Fruit fly (Drosophila melanogaster) whole organism, embryonic: Measurements from ENCODE around the gene CG33203.
A peak's percentile ranks its signal among the peaks of the same experiment; 100 is the strongest.

Source experiments
- CG10543 ChIP-seq: fragments of 200-800 bp; sonication (Bioruptor generic); optimal IDR thresholded peaks from 3 replicates; lab custom pipeline; 2017; ENCODE audit warnings: missing biosample characterization, mild to moderate bottlenecking, missing genetic modification characterization, moderate library complexity
- CG11247 ChIP-seq: fragments of 200-800 bp; sonication (Bioruptor generic); IDR thresholded peaks from 2 replicates; pipeline ENCODE4 v1.3.6; 2022; ENCODE audit warnings: missing biosample characterization, missing genetic modification characterization
- CG11695 ChIP-seq: fragments of 200-800 bp; sonication (Bioruptor generic); IDR thresholded peaks from 3 replicates; pipeline ENCODE4 v1.3.6; 2022; ENCODE audit warnings: missing biosample characterization, missing genetic modification characterization
- CG12236 ChIP-seq: fragments of 200-800 bp; sonication (Bioruptor generic); optimal IDR thresholded peaks from 2 replicates; lab custom pipeline; 2016; ENCODE audit warnings: missing biosample characterization, missing genetic modification characterization
- CG12769 ChIP-seq: fragments of 200-800 bp; sonication (Bioruptor generic); optimal IDR thresholded peaks from 2 replicates; lab custom pipeline; 2019; ENCODE audit warnings: missing biosample characterization, mild to moderate bottlenecking, missing genetic modification characterization, moderate library complexity
- CG13624 ChIP-seq: fragments of 200-800 bp; sonication (Bioruptor generic); optimal IDR thresholded peaks from 2 replicates; lab custom pipeline; 2016; ENCODE audit warnings: missing biosample characterization, missing genetic modification characterization
- CG14710 ChIP-seq: fragments of 200-800 bp; sonication (Bioruptor generic); optimal IDR thresholded peaks from 3 replicates; lab custom pipeline; 2019; ENCODE audit warnings: missing biosample characterization, mild to moderate bottlenecking, missing genetic modification characterization, moderate library complexity
- CG16813 ChIP-seq: fragments of 200-800 bp; sonication (Bioruptor generic); IDR thresholded peaks from 3 replicates; pipeline ENCODE4 v1.3.6; 2022; ENCODE audit warnings: missing biosample characterization, missing genetic modification characterization; ENCODE audit not compliant: partially characterized antibody
- CG17186 ChIP-seq: fragments of 200-800 bp; sonication (Bioruptor generic); optimal IDR thresholded peaks from 3 replicates; lab custom pipeline; 2017; ENCODE audit warnings: missing biosample characterization, missing genetic modification reagents, missing genetic modification characterization
- CG1792 ChIP-seq: fragments of 200-800 bp; sonication (Bioruptor generic); optimal IDR thresholded peaks from 2 replicates; lab custom pipeline; 2016; ENCODE audit warnings: missing biosample characterization, missing genetic modification characterization
- CG2129 ChIP-seq: fragments of 200-800 bp; sonication (Bioruptor generic); IDR thresholded peaks from 2 replicates; pipeline ENCODE4 v1.3.6; 2022; ENCODE audit warnings: missing biosample characterization, missing genetic modification characterization; ENCODE audit not compliant: partially characterized antibody
- CG2889 ChIP-seq: fragments of 200-800 bp; sonication (Bioruptor generic); IDR thresholded peaks from 3 replicates; pipeline ENCODE4 v1.3.6; 2022; ENCODE audit warnings: missing biosample characterization, missing genetic modification characterization
- CG6175 ChIP-seq: fragments of 200-800 bp; sonication (Bioruptor generic); IDR thresholded peaks from 3 replicates; pipeline ENCODE4 v1.3.6; 2022; ENCODE audit warnings: missing biosample characterization, missing genetic modification characterization
- CG6791 ChIP-seq: fragments of 200-800 bp; sonication (Bioruptor generic); IDR thresholded peaks from 3 replicates; pipeline ENCODE4 v1.3.6; 2022; ENCODE audit warnings: missing biosample characterization, missing genetic modification characterization; ENCODE audit not compliant: partially characterized antibody
- CG7928 ChIP-seq: fragments of 200-800 bp; sonication (Bioruptor generic); optimal IDR thresholded peaks from 2 replicates; lab custom pipeline; 2017; ENCODE audit warnings: missing biosample characterization, mild to moderate bottlenecking, missing genetic modification characterization
- CG8478 ChIP-seq: fragments of >200 bp; optimal IDR thresholded peaks from 2 replicates; lab custom pipeline; 2018
- CG9609 ChIP-seq: fragments of 200-800 bp; sonication (Bioruptor generic); optimal IDR thresholded peaks from 3 replicates; lab custom pipeline; 2016; ENCODE audit warnings: missing biosample characterization, missing genetic modification characterization
- HmgD ChIP-seq: fragments of 200-800 bp; sonication (Bioruptor generic); optimal IDR thresholded peaks from 3 replicates; lab custom pipeline; 2016; ENCODE audit warnings: missing biosample characterization, missing genetic modification characterization
- Hr78 ChIP-seq, 2 experiments: fragments of 200-800 bp in 1 of 2; fragments of >200 bp in 1 of 2; sonication (Bioruptor generic) in 1 of 2; optimal IDR thresholded peaks; 2 replicates each; lab custom pipeline; 2017 to 2019; ENCODE audit warnings: missing biosample characterization in 2 of 2, missing genetic modification characterization in 2 of 2, mild to moderate bottlenecking in 1 of 2, moderate library complexity in 1 of 2
- Jarid2 ChIP-seq: fragments of 200-800 bp; sonication (Bioruptor generic); optimal IDR thresholded peaks from 3 replicates; lab custom pipeline; 2017; ENCODE audit warnings: mild to moderate bottlenecking, missing biosample characterization, missing genetic modification reagents, missing genetic modification characterization
- Med ChIP-seq: fragments of 200-800 bp; sonication (Bioruptor generic); peaks from one replicate; lab custom pipeline; 2016; ENCODE audit warnings: missing biosample characterization, missing genetic modification characterization, mild to moderate bottlenecking, inconsistent platforms, moderate library complexity
- Ravus ChIP-seq: fragments of 200-800 bp; sonication (Bioruptor generic); IDR thresholded peaks from 2 replicates; pipeline ENCODE4 v1.3.6; 2022; ENCODE audit warnings: missing biosample characterization, missing genetic modification characterization
- Scr ChIP-seq: fragments of 200-800 bp; sonication (Bioruptor generic); IDR thresholded peaks from 2 replicates; pipeline ENCODE4 v1.3.6; 2022; ENCODE audit warnings: missing biosample characterization, missing genetic modification characterization; ENCODE audit not compliant: partially characterized antibody
- Trl ChIP-seq, 3 experiments: fragments of >200 bp in 2 of 3; fragments of 200-800 bp in 1 of 3; sonication (Bioruptor generic) in 1 of 3; optimal IDR thresholded peaks; 2 replicates in 1 of 3; 3 replicates in 2 of 3; lab custom pipeline; 2016 to 2017; ENCODE audit warnings: missing biosample characterization in 1 of 3, missing genetic modification characterization in 1 of 3
- bbx ChIP-seq: fragments of 200-800 bp; sonication (Bioruptor generic); IDR thresholded peaks from 2 replicates; pipeline ENCODE4 v1.3.6; 2022; ENCODE audit warnings: missing biosample characterization, missing genetic modification characterization; ENCODE audit not compliant: partially characterized antibody
- chinmo ChIP-seq: fragments of 200-800 bp; sonication (Bioruptor generic); IDR thresholded peaks from 4 replicates; pipeline ENCODE4 v1.3.6; 2022; ENCODE audit warnings: missing biosample characterization, missing genetic modification characterization; ENCODE audit not compliant: partially characterized antibody
- chm ChIP-seq: fragments of 200-800 bp; sonication (Bioruptor generic); IDR thresholded peaks from 2 replicates; pipeline ENCODE4 v1.3.6; 2022; ENCODE audit warnings: missing biosample characterization, missing genetic modification characterization
- corto ChIP-seq: fragments of 200-800 bp; sonication (Bioruptor generic); optimal IDR thresholded peaks from 2 replicates; lab custom pipeline; 2016; ENCODE audit warnings: missing biosample characterization, mild to moderate bottlenecking, missing genetic modification characterization, moderate library complexity
- crc ChIP-seq: fragments of 200-800 bp; sonication (Bioruptor generic); optimal IDR thresholded peaks from 2 replicates; lab custom pipeline; 2016; ENCODE audit warnings: missing biosample characterization, missing genetic modification characterization
- crol ChIP-seq: fragments of 200-800 bp; sonication (Bioruptor generic); IDR thresholded peaks from 2 replicates; pipeline ENCODE4 v1.3.6; 2022; ENCODE audit warnings: missing biosample characterization, missing genetic modification characterization
- dan ChIP-seq: fragments of 200-800 bp; sonication (Bioruptor generic); IDR thresholded peaks from 2 replicates; pipeline ENCODE4 v1.3.6; 2022; ENCODE audit warnings: missing biosample characterization, missing genetic modification characterization
- dpn ChIP-seq, 2 experiments: fragments of 200-800 bp; sonication (Bioruptor generic); optimal IDR thresholded peaks; 3 replicates each; lab custom pipeline; 2016; ENCODE audit warnings: missing biosample characterization in 2 of 2, missing genetic modification characterization in 2 of 2
- ewg ChIP-seq: fragments of 200-800 bp; sonication (Bioruptor generic); optimal IDR thresholded peaks from 3 replicates; lab custom pipeline; 2017; ENCODE audit warnings: mild to moderate bottlenecking, missing biosample characterization, missing genetic modification reagents, missing genetic modification characterization
- eyg ChIP-seq: fragments of 200-800 bp; sonication (Bioruptor generic); optimal IDR thresholded peaks from 3 replicates; lab custom pipeline; 2016; ENCODE audit warnings: missing biosample characterization, missing genetic modification characterization
- gcm ChIP-seq: fragments of 200-800 bp; sonication (Bioruptor generic); optimal IDR thresholded peaks from 2 replicates; lab custom pipeline; 2019; ENCODE audit warnings: missing biosample characterization, mild to moderate bottlenecking, missing genetic modification characterization, moderate library complexity
- h ChIP-seq: fragments of >200 bp; optimal IDR thresholded peaks from 2 replicates; lab custom pipeline; 2017
- kni ChIP-seq: fragments of 200-800 bp; sonication (Bioruptor generic); optimal IDR thresholded peaks from 3 replicates; lab custom pipeline; 2017; ENCODE audit warnings: mild to moderate bottlenecking, missing biosample characterization, missing genetic modification reagents, missing genetic modification characterization
- lbe ChIP-seq: fragments of 200-800 bp; sonication (Bioruptor generic); optimal IDR thresholded peaks from 2 replicates; lab custom pipeline; 2016; ENCODE audit warnings: missing biosample characterization, mild to moderate bottlenecking, missing genetic modification characterization
- mld ChIP-seq: fragments of 200-800 bp; sonication (Bioruptor generic); IDR thresholded peaks from 3 replicates; pipeline ENCODE4 v1.3.6; 2022; ENCODE audit warnings: missing biosample characterization, missing genetic modification characterization; ENCODE audit not compliant: partially characterized antibody
- odd ChIP-seq: fragments of 200-800 bp; sonication (Bioruptor generic); optimal IDR thresholded peaks from 2 replicates; lab custom pipeline; 2017; ENCODE audit warnings: missing biosample characterization, mild to moderate bottlenecking, missing genetic modification characterization
- pros ChIP-seq: fragments of 200-800 bp; sonication (Bioruptor generic); optimal IDR thresholded peaks from 3 replicates; lab custom pipeline; 2019; ENCODE audit warnings: missing biosample characterization, mild to moderate bottlenecking, missing genetic modification characterization, moderate library complexity
- psq ChIP-seq: fragments of 200-800 bp; sonication (Bioruptor generic); optimal IDR thresholded peaks from 2 replicates; lab custom pipeline; 2017; ENCODE audit warnings: missing biosample characterization, missing genetic modification characterization
- pum ChIP-seq: fragments of 200-800 bp; sonication (Bioruptor generic); optimal IDR thresholded peaks from 2 replicates; lab custom pipeline; 2016; ENCODE audit warnings: missing biosample characterization, missing genetic modification characterization
- row ChIP-seq: fragments of 200-800 bp; sonication (Bioruptor generic); IDR thresholded peaks from 3 replicates; pipeline ENCODE4 v1.3.6; 2022; ENCODE audit warnings: missing biosample characterization, missing genetic modification characterization
- sd ChIP-seq: fragments of 200-800 bp; sonication (Bioruptor generic); optimal IDR thresholded peaks from 3 replicates; lab custom pipeline; 2018; ENCODE audit warnings: missing biosample characterization, mild to moderate bottlenecking, missing genetic modification characterization, moderate library complexity
- sob ChIP-seq: fragments of 200-800 bp; sonication (Bioruptor generic); IDR thresholded peaks from 2 replicates; pipeline ENCODE4 v1.3.6; 2022; ENCODE audit warnings: missing biosample characterization, missing genetic modification characterization
- zen2 ChIP-seq: fragments of 200-800 bp; sonication (Bioruptor generic); IDR thresholded peaks from 3 replicates; pipeline ENCODE4 v1.3.6; 2022; ENCODE audit warnings: missing biosample characterization, missing genetic modification characterization; ENCODE audit not compliant: partially characterized antibody

CG33203 gene

DNA sequence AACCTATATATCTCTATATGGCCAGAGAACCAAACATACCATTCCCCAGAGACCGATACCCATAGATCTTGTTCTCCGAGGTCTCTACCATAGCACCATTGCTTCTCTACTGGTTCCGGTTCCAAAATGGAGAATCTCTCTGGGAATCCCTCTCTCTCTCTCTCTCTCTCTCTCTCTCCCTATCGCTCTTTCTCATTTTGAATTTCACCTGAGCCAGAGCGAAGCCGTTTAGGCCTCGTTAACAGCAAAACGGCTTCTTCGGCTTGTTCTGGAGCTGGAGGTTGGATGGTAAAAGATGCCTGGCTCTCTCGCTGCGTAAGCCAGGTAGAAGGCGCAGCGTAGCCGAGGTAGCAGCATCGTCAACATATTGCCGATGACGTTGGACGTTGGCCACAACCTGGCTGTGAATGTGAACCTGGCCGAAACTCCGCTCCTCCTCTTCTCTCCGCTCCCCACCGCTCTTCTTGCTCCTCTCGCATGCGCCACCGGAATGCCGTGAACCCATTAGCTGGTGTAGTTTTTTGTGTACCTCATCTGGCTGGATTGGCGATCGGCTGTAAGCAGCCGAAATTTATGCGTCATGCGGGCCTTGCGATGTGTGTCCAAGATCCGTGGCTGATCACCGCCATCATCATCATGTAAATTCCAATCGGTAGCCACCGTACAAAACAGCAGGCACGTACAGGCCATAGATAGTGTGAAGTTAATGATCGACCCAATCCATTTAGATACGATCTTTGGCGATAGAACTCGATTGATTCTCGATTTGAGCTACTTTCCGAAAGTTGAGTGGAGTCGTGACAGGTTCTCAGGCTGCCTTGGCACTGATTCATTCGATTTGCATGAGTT, 26.0 kb downstream of the CG33203 start:
- peak; percentile 39 for TF ChIP-seq psq
- no peak for TF ChIP-seq eyg (GFP tag; lab: Kevin White, UChicago)
- peak; percentile 39 for TF ChIP-seq pros
- no peak for TF ChIP-seq row (GFP tag; lab: Robert Waterston, UW)
- TF ChIP-seq CG2129 (GFP tag; lab: Robert Waterston, UW): no peak
- TF ChIP-seq pum: no peak
- peak; percentile 15 for TF ChIP-seq gcm (GFP tag; lab: Kevin White, UChicago)
- TF ChIP-seq CG1792: no peak
- TF ChIP-seq CG6791 (GFP tag; lab: Robert Waterston, UW): peak; percentile 37; the same call in 1 of the 3 replicates
- peak in 1 of 2 experiments; percentile 55 for TF ChIP-seq Hr78 (GFP tag; optimal IDR thresholded peaks at IDR 0.05; lab: Kevin White, UChicago)
- no peak for TF ChIP-seq dpn (GFP tag; optimal IDR thresholded peaks at IDR 0.05; lab: Kevin White, UChicago)
- TF ChIP-seq sob (GFP tag; lab: Robert Waterston, UW): peak; percentile 61
- no peak for TF ChIP-seq bbx (GFP tag; lab: Robert Waterston, UW)
- 0 out of 3 replicates have a peak, but pooled peaks have one; percentile 17 for TF ChIP-seq mld (GFP tag; lab: Robert Waterston, UW)
- TF ChIP-seq CG13624 (GFP tag; lab: Kevin White, UChicago): no peak
- TF ChIP-seq ewg: no peak
- TF ChIP-seq sd (tag; lab: Kevin White, UChicago): peak; percentile 89
- peak; percentile 69 for TF ChIP-seq Med (GFP tag; lab: Kevin White, UChicago)
- peak; percentile 73; the same call in 2 of the 3 replicates for TF ChIP-seq CG6175
- TF ChIP-seq crc (GFP tag; lab: Kevin White, UChicago): no peak
- TF ChIP-seq Scr (GFP tag; lab: Robert Waterston, UW): peak; percentile 30; the same call in 1 of the 2 replicates
- peak; percentile 95 for TF ChIP-seq CG12769 (tag; lab: Kevin White, UChicago)
- TF ChIP-seq zen2 (GFP tag; lab: Robert Waterston, UW): peak; percentile 51; the same call in 1 of the 3 replicates
- no peak for TF ChIP-seq CG7928 (GFP tag; lab: Kevin White, UChicago)
- no peak for TF ChIP-seq h (lab: Kevin White, UChicago)
- TF ChIP-seq CG16813 (GFP tag; lab: Robert Waterston, UW): peak; percentile 30; the same call in 1 of the 3 replicates
- TF ChIP-seq chm (GFP tag; lab: Robert Waterston, UW): 0 out of 2 replicates have a peak, but pooled peaks have one; percentile 23
- no peak for TF ChIP-seq CG9609 (GFP tag; lab: Kevin White, UChicago)
- TF ChIP-seq chinmo: peak; percentile 75; the same call in 2 of the 4 replicates
- TF ChIP-seq CG17186 (GFP tag; lab: Kevin White, UChicago): no peak
- peak; percentile 78 for TF ChIP-seq crol
- peak; percentile 58; the same call in 1 of the 2 replicates for TF ChIP-seq Ravus (GFP tag; lab: Robert Waterston, UW)
- no peak for TF ChIP-seq CG2889 (GFP tag; lab: Robert Waterston, UW)
- peak; percentile 73 for TF ChIP-seq kni (GFP tag; lab: Kevin White, UChicago)
- peak; percentile 9 for TF ChIP-seq corto (GFP tag; lab: Kevin White, UChicago)
- TF ChIP-seq dan (GFP tag; lab: Robert Waterston, UW): no peak
- TF ChIP-seq CG14710 (tag; lab: Kevin White, UChicago): no peak
- TF ChIP-seq CG12236: no peak
- TF ChIP-seq CG11695 (GFP tag; lab: Robert Waterston, UW): no peak
- TF ChIP-seq Trl (optimal IDR thresholded peaks at IDR 0.05; lab: Kevin White, UChicago): peak; percentile 94 to 99
- peak; percentile 8 for TF ChIP-seq Trl (GFP tag; optimal IDR thresholded peaks at IDR 0.05; lab: Kevin White, UChicago)
- no peak for TF ChIP-seq CG10543 (GFP tag; lab: Kevin White, UChicago)
- TF ChIP-seq HmgD (GFP tag; lab: Kevin White, UChicago): no peak
- TF ChIP-seq CG8478 (lab: Kevin White, UChicago): peak; percentile 39
- peak; percentile 74 for TF ChIP-seq lbe
- peak; percentile 19 for TF ChIP-seq Jarid2
- TF ChIP-seq odd: no peak
- no peak for TF ChIP-seq CG11247 (GFP tag; lab: Robert Waterston, UW)
